Worm (Caenorhabditis elegans) whole organism, late embryonic: Measurements from ENCODE around the gene F53H4.3.

ENCODE experiments used
- K02D7.2 ChIP-seq: sonication (generic microtip); optimal IDR thresholded peaks from 2 replicates; lab custom pipeline; 2017; ENCODE audit warnings: mild to moderate bottlenecking, missing genetic modification characterization, missing compliant biosample characterization
- ceh-14 ChIP-seq: sonication (generic microtip); optimal IDR thresholded peaks from 2 replicates; lab custom pipeline; 2016; ENCODE audit warnings: missing genotype, missing genetic modification characterization, missing compliant biosample characterization
- ceh-18 ChIP-seq: sonication (generic microtip); optimal IDR thresholded peaks from 2 replicates; lab custom pipeline; 2016; ENCODE audit warnings: missing genetic modification characterization, missing compliant biosample characterization
- ceh-19 ChIP-seq: fragments of 200-800 bp; sonication (Bioruptor generic); optimal IDR thresholded peaks from 2 replicates; lab custom pipeline; 2018; ENCODE audit warnings: mild to moderate bottlenecking, missing genetic modification characterization, missing compliant biosample characterization
- ceh-2 ChIP-seq: sonication (generic microtip); optimal IDR thresholded peaks from 2 replicates; lab custom pipeline; 2016; ENCODE audit warnings: missing genotype, missing genetic modification characterization, missing compliant biosample characterization
- ceh-22 ChIP-seq: sonication (generic microtip); optimal IDR thresholded peaks from 2 replicates; lab custom pipeline; 2017; ENCODE audit warnings: missing biosample characterization, missing genetic modification characterization
- ceh-24 ChIP-seq: sonication (generic microtip); optimal IDR thresholded peaks from 2 replicates; lab custom pipeline; 2016; ENCODE audit warnings: mild to moderate bottlenecking, missing genetic modification characterization, missing compliant biosample characterization
- ceh-30 ChIP-seq: fragments of 150-350 bp; optimal IDR thresholded peaks from 2 replicates; lab custom pipeline; 2014; ENCODE audit warnings: missing biosample characterization, missing genetic modification characterization
- ceh-6 ChIP-seq: fragments of 200-800 bp; sonication (Bioruptor generic); optimal IDR thresholded peaks from 2 replicates; lab custom pipeline; 2018; ENCODE audit warnings: mild to moderate bottlenecking, missing genetic modification characterization, missing compliant biosample characterization
- ceh-9 ChIP-seq: sonication (generic microtip); optimal IDR thresholded peaks from 2 replicates; lab custom pipeline; 2016; ENCODE audit warnings: mild to moderate bottlenecking, missing genetic modification characterization, inconsistent platforms, missing compliant biosample characterization
- elt-2 ChIP-seq: sonication (generic microtip); optimal IDR thresholded peaks from 2 replicates; lab custom pipeline; 2016; ENCODE audit warnings: missing genetic modification reagents, missing genetic modification characterization, missing compliant biosample characterization
- elt-4 ChIP-seq: sonication (generic microtip); optimal IDR thresholded peaks from 2 replicates; lab custom pipeline; 2016; ENCODE audit warnings: missing genetic modification characterization, missing compliant biosample characterization
- eyg-1 ChIP-seq: sonication (generic microtip); optimal IDR thresholded peaks from 2 replicates; lab custom pipeline; 2016; ENCODE audit warnings: missing genotype, missing genetic modification characterization, missing compliant biosample characterization
- fax-1 ChIP-seq: sonication (generic microtip); optimal IDR thresholded peaks from 2 replicates; lab custom pipeline; 2016; ENCODE audit warnings: missing genotype, missing genetic modification characterization, missing compliant biosample characterization
- hlh-15 ChIP-seq: sonication (generic microtip); optimal IDR thresholded peaks from 2 replicates; lab custom pipeline; 2016; ENCODE audit warnings: missing genetic modification characterization, missing compliant biosample characterization
- hlh-30 ChIP-seq: sonication (generic microtip); optimal IDR thresholded peaks from 2 replicates; lab custom pipeline; 2017; ENCODE audit warnings: antibody characterized with exemption, missing genetic modification characterization, missing compliant biosample characterization; ENCODE audit not compliant: insufficient read depth
- lim-6 ChIP-seq: sonication (generic microtip); optimal IDR thresholded peaks from 2 replicates; lab custom pipeline; 2016; ENCODE audit warnings: missing genetic modification characterization, missing compliant biosample characterization
- lin-11 ChIP-seq: fragments of 200-800 bp; sonication (Bioruptor generic); optimal IDR thresholded peaks from 2 replicates; lab custom pipeline; 2018; ENCODE audit warnings: mild to moderate bottlenecking, missing genetic modification characterization, missing compliant biosample characterization
- madf-2 ChIP-seq: sonication (generic microtip); optimal IDR thresholded peaks from 2 replicates; lab custom pipeline; 2017; ENCODE audit warnings: missing genetic modification characterization, missing compliant biosample characterization
- mec-3 ChIP-seq: sonication (generic microtip); optimal IDR thresholded peaks from 2 replicates; lab custom pipeline; 2016; ENCODE audit warnings: borderline replicate concordance, missing genetic modification characterization, missing compliant biosample characterization
- nfya-1 ChIP-seq: sonication (generic microtip); optimal IDR thresholded peaks from 2 replicates; lab custom pipeline; 2017; ENCODE audit warnings: missing genetic modification characterization, mild to moderate bottlenecking, missing compliant biosample characterization, antibody characterized with exemption, moderate library complexity
- nhr-11 ChIP-seq: fragments of 150-350 bp; optimal IDR thresholded peaks from 2 replicates; lab custom pipeline; 2014; ENCODE audit warnings: missing biosample characterization, missing genetic modification characterization
- nhr-232 ChIP-seq: sonication (generic microtip); optimal IDR thresholded peaks from 2 replicates; lab custom pipeline; 2016; ENCODE audit warnings: missing genetic modification characterization, missing compliant biosample characterization
- npax-4 ChIP-seq: sonication (generic microtip); optimal IDR thresholded peaks from 2 replicates; lab custom pipeline; 2016; ENCODE audit warnings: missing genetic modification characterization, missing compliant biosample characterization
- odd-2 ChIP-seq: sonication (generic microtip); optimal IDR thresholded peaks from 2 replicates; lab custom pipeline; 2017; ENCODE audit warnings: antibody characterized with exemption, mild to moderate bottlenecking, missing genetic modification characterization, missing compliant biosample characterization
- pag-3 ChIP-seq: sonication (generic microtip); optimal IDR thresholded peaks from 2 replicates; lab custom pipeline; 2016; ENCODE audit warnings: missing compliant biosample characterization, missing genetic modification characterization, borderline replicate concordance
- pat-9 ChIP-seq: fragments of 200-800 bp; sonication (Bioruptor generic); optimal IDR thresholded peaks from 2 replicates; lab custom pipeline; 2018; ENCODE audit warnings: mild to moderate bottlenecking, missing genetic modification characterization, moderate library complexity, missing compliant biosample characterization
- pax-1 ChIP-seq: fragments of 150-350 bp; optimal IDR thresholded peaks from 2 replicates; lab custom pipeline; 2014; ENCODE audit warnings: missing biosample characterization, missing genetic modification characterization
- pha-2 ChIP-seq: sonication (generic microtip); optimal IDR thresholded peaks from 2 replicates; lab custom pipeline; 2017; ENCODE audit warnings: mild to moderate bottlenecking, missing genetic modification characterization, missing compliant biosample characterization
- pqm-1 ChIP-seq: sonication (generic microtip); optimal IDR thresholded peaks from 2 replicates; lab custom pipeline; 2016; ENCODE audit warnings: missing genetic modification characterization, missing compliant biosample characterization
- pros-1 ChIP-seq: fragments of 150-350 bp; optimal IDR thresholded peaks from 2 replicates; lab custom pipeline; 2014; ENCODE audit warnings: missing biosample characterization, missing genetic modification reagents, missing genetic modification characterization
- ref-2 ChIP-seq: sonication (generic microtip); optimal IDR thresholded peaks from 2 replicates; lab custom pipeline; 2016; ENCODE audit warnings: missing genetic modification characterization, missing compliant biosample characterization
- syd-9 ChIP-seq: sonication (generic microtip); optimal IDR thresholded peaks from 2 replicates; lab custom pipeline; 2016; ENCODE audit warnings: mild to moderate bottlenecking, missing genetic modification characterization, moderate library complexity, missing compliant biosample characterization
- tbx-7 ChIP-seq: sonication (generic microtip); optimal IDR thresholded peaks from 2 replicates; lab custom pipeline; 2016; ENCODE audit warnings: missing genotype, missing genetic modification characterization, missing compliant biosample characterization
- ttx-3 ChIP-seq: sonication (generic microtip); optimal IDR thresholded peaks from 2 replicates; lab custom pipeline; 2016; ENCODE audit warnings: missing genetic modification reagents, missing genetic modification characterization, missing compliant biosample characterization
- unc-3 ChIP-seq, 2 experiments: fragments of 200-800 bp in 1 of 2; sonication (Bioruptor generic) in 1 of 2; sonication (generic microtip) in 1 of 2; conservative IDR thresholded peaks in 1 of 2; optimal IDR thresholded peaks in 1 of 2; 2 replicates each; pipeline versions ENCODE4 v1.3.6 to Lab custom; 2016 to 2022; ENCODE audit warnings: missing compliant biosample characterization in 2 of 2, missing genetic modification characterization in 2 of 2, missing genetic modification reagents in 1 of 2
- unc-42 ChIP-seq: sonication (generic microtip); optimal IDR thresholded peaks from 2 replicates; lab custom pipeline; 2016; ENCODE audit warnings: missing genotype, missing genetic modification characterization, missing compliant biosample characterization
- zip-5 ChIP-seq: sonication (generic microtip); optimal IDR thresholded peaks from 2 replicates; lab custom pipeline; 2016; ENCODE audit warnings: missing genetic modification characterization, missing compliant biosample characterization
- ztf-16 ChIP-seq: sonication (generic microtip); optimal IDR thresholded peaks from 2 replicates; lab custom pipeline; 2017; ENCODE audit warnings: missing genetic modification characterization, missing compliant biosample characterization

Gene F53H4.3

ce11 chrX:15915774-15916173 lies 28.4 kb upstream of the F53H4.3 start:
- TF ChIP-seq pros-1 (tag; lab: Kevin White, UChicago), result no peak
- no peak for TF ChIP-seq madf-2 (tag; lab: Kevin White, UChicago)
- TF ChIP-seq fax-1 (tag; lab: Kevin White, UChicago), result no peak
- TF ChIP-seq pha-2 (tag; lab: Kevin White, UChicago), result no peak
- no peak for TF ChIP-seq elt-2 (tag; lab: Kevin White, UChicago)
- no peak for TF ChIP-seq odd-2 (tag; lab: Kevin White, UChicago)
- TF ChIP-seq ceh-2 (tag; lab: Kevin White, UChicago), result no peak
- no peak for TF ChIP-seq npax-4
- TF ChIP-seq ceh-30, result no peak
- no peak for TF ChIP-seq ceh-22 (tag; lab: Kevin White, UChicago)
- no peak for TF ChIP-seq pax-1
- TF ChIP-seq ceh-6, result no peak
- TF ChIP-seq lim-6 (tag; lab: Kevin White, UChicago), result no peak
- no peak for TF ChIP-seq ceh-18 (tag; lab: Kevin White, UChicago)
- no peak for TF ChIP-seq mec-3 (tag; lab: Kevin White, UChicago)
- TF ChIP-seq nhr-11, result no peak
- no peak for TF ChIP-seq elt-4 (tag; lab: Kevin White, UChicago)
- no peak for TF ChIP-seq tbx-7 (tag; lab: Kevin White, UChicago)
- no peak for TF ChIP-seq eyg-1

ce11 chrX:15912841-15913240 lies 25.4 kb upstream of the F53H4.3 start:
- TF ChIP-seq ceh-9, result no peak
- TF ChIP-seq zip-5, result no peak
- TF ChIP-seq mec-3 (tag; lab: Kevin White, UChicago), result no peak
- no peak for TF ChIP-seq ceh-24
- no peak for TF ChIP-seq ztf-16 (tag; lab: Kevin White, UChicago)
- TF ChIP-seq tbx-7 (tag; lab: Kevin White, UChicago), result no peak
- no peak for TF ChIP-seq fax-1 (tag; lab: Kevin White, UChicago)
- TF ChIP-seq pat-9 (tag; lab: Kevin White, UChicago), result no peak
- no peak for TF ChIP-seq hlh-30 (tag; lab: Kevin White, UChicago)
- TF ChIP-seq K02D7.2 (tag; lab: Kevin White, UChicago), result no peak
- TF ChIP-seq ceh-18 (tag; lab: Kevin White, UChicago), result no peak
- TF ChIP-seq unc-3 (GFP tag; conservative IDR thresholded peaks at IDR 0.05; lab: Robert Waterston, UW), result no peak
- TF ChIP-seq unc-3 (tag; optimal IDR thresholded peaks at IDR 0.05; lab: Kevin White, UChicago), result no peak
- no peak for TF ChIP-seq ceh-19
- TF ChIP-seq pqm-1, result no peak
- no peak for TF ChIP-seq nfya-1 (tag; lab: Kevin White, UChicago)
- no peak for TF ChIP-seq lim-6 (tag; lab: Kevin White, UChicago)
- TF ChIP-seq, all 69 proteins: peak for 0

- no peak for TF ChIP-seq madf-2 (tag; lab: Kevin White, UChicago)
- no peak for TF ChIP-seq nfya-1 (tag; lab: Kevin White, UChicago)
- no peak for TF ChIP-seq nhr-232
- TF ChIP-seq ceh-14 (tag; lab: Kevin White, UChicago), result no peak
- no peak for TF ChIP-seq ceh-6
- TF ChIP-seq unc-42, result no peak
- TF ChIP-seq syd-9 (tag; lab: Kevin White, UChicago), result no peak
- TF ChIP-seq ceh-9, result no peak
- TF ChIP-seq, all 69 proteins: peak for 0
Observed at ce11 chrX:15910328-15910727, 22.9 kb upstream of the F53H4.3 start, which contains the start of gene npr-33. Gene npr-33, plus strand, starts transcription at chrX:15910628.

- TF ChIP-seq lin-11 (tag; lab: Kevin White, UChicago) (no peak), pag-3 (tag; lab: Kevin White, UChicago) (no peak), ceh-6 (no peak), pqm-1 (no peak), syd-9 (tag; lab: Kevin White, UChicago) (no peak), nhr-11 (no peak), pat-9 (tag; lab: Kevin White, UChicago) (no peak), ttx-3 (tag; lab: Kevin White, UChicago) (no peak), hlh-15 (tag; lab: Kevin White, UChicago) (no peak), ref-2 (tag; lab: Kevin White, UChicago) (no peak), nfya-1 (tag; lab: Kevin White, UChicago) (no peak)
Observed at ce11 chrX:15902835-15903234, 15.4 kb upstream of the F53H4.3 start.
